Worm (Caenorhabditis elegans) whole organism, late embryonic: Measurements from ENCODE around the gene lelo-2.

Source experiments
- K02D7.2 ChIP-seq: sonication (generic microtip); optimal IDR thresholded peaks from 2 replicates; lab custom pipeline; 2017; ENCODE audit warnings: mild to moderate bottlenecking, missing genetic modification characterization, missing compliant biosample characterization
- ceh-18 ChIP-seq: sonication (generic microtip); optimal IDR thresholded peaks from 2 replicates; lab custom pipeline; 2016; ENCODE audit warnings: missing genetic modification characterization, missing compliant biosample characterization
- dmd-4 ChIP-seq: sonication (generic microtip); optimal IDR thresholded peaks from 2 replicates; lab custom pipeline; 2016; ENCODE audit warnings: borderline replicate concordance, missing genetic modification characterization, missing compliant biosample characterization
- lim-6 ChIP-seq: sonication (generic microtip); optimal IDR thresholded peaks from 2 replicates; lab custom pipeline; 2016; ENCODE audit warnings: missing genetic modification characterization, missing compliant biosample characterization
- pag-3 ChIP-seq: sonication (generic microtip); optimal IDR thresholded peaks from 2 replicates; lab custom pipeline; 2016; ENCODE audit warnings: missing compliant biosample characterization, missing genetic modification characterization, borderline replicate concordance
- pax-1 ChIP-seq: fragments of 150-350 bp; optimal IDR thresholded peaks from 2 replicates; lab custom pipeline; 2014; ENCODE audit warnings: missing biosample characterization, missing genetic modification characterization
- pqm-1 ChIP-seq: sonication (generic microtip); optimal IDR thresholded peaks from 2 replicates; lab custom pipeline; 2016; ENCODE audit warnings: missing genetic modification characterization, missing compliant biosample characterization
- sox-4 ChIP-seq: sonication (generic microtip); optimal IDR thresholded peaks from 2 replicates; lab custom pipeline; 2017; ENCODE audit warnings: mild to moderate bottlenecking, missing genetic modification characterization, inconsistent platforms, missing compliant biosample characterization
- syd-9 ChIP-seq: sonication (generic microtip); optimal IDR thresholded peaks from 2 replicates; lab custom pipeline; 2016; ENCODE audit warnings: mild to moderate bottlenecking, missing genetic modification characterization, moderate library complexity, missing compliant biosample characterization
- tbx-7 ChIP-seq: sonication (generic microtip); optimal IDR thresholded peaks from 2 replicates; lab custom pipeline; 2016; ENCODE audit warnings: missing genotype, missing genetic modification characterization, missing compliant biosample characterization

DNA sequence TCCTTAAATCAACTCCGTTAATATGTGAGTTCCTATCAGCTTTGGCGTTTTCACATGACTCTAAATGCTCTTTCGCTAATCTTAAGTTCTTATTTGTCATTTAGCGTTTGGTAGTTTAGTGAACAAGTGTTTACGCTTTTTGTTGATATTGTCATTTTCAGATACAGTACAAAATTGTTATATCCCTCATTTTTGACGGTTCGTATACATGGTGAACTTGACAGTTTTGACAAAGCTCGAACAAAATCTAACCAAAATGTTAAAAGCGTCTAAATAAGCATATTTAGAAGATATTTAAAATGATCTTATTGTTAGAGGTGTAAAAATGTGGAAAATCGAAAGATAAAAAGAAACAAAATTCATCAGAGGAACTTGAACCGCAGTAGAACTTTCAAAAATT, 43.5 kb downstream of the lelo-2 start:
- TF ChIP-seq K02D7.2 (no peak), pqm-1 (no peak), dmd-4 (tag; lab: Kevin White, UChicago) (no peak), pag-3 (tag; lab: Kevin White, UChicago) (no peak), ceh-18 (no peak), syd-9 (tag; lab: Kevin White, UChicago) (no peak), lim-6 (no peak), sox-4 (tag; lab: Kevin White, UChicago) (no peak), pax-1 (tag; lab: Kevin White, UChicago) (no peak), tbx-7 (tag; lab: Kevin White, UChicago) (no peak)
